Fruit fly (Drosophila melanogaster): ENCODE results near the gene if.
A peak's percentile ranks its signal among the peaks of the same experiment; 100 is the strongest.

Gene if

dm6 chrX:16706774-16707173 lies 76.5 kb downstream of the if start, which contains the start of gene CG9672:
CG9672 (minus strand) TSS chrX:16706874.
- TF ChIP-seq h (GFP tag; optimal IDR thresholded peaks at IDR 0.05) (peak; percentile 12), Dif (GFP tag; optimal IDR thresholded peaks at IDR 0.05; ENCODE audit: partially characterized antibody) (no peak), sage (GFP tag; optimal IDR thresholded peaks at IDR 0.05) (no peak)

dm6 chrX:16703747-16704146 lies 79.5 kb downstream of the if start, which contains the start of the genes CG9673 and CG4653:
CG9673 (minus strand) TSS chrX:16703884.
CG4653 (plus strand) TSS chrX:16704081.
- TF ChIP-seq OdsH (GFP tag; optimal IDR thresholded peaks at IDR 0.05) (no peak), CrebA (GFP tag; optimal IDR thresholded peaks at IDR 0.05; ENCODE audit: borderline replicate concordance) (peak; percentile 24)

Data from whole organism, wandering third instar larva.